Worm (Caenorhabditis elegans) whole organism, early embryonic: ENCODE measurements around the gene zzz-1.

Experiments
- B0310.2 ChIP-seq: sonication (generic microtip); optimal IDR thresholded peaks from 2 replicates; lab custom pipeline; 2016; ENCODE audit warnings: mild to moderate bottlenecking, missing genetic modification characterization, missing compliant biosample characterization
- aly-1 ChIP-seq: sonication (generic microtip); optimal IDR thresholded peaks from 2 replicates; lab custom pipeline; 2016; ENCODE audit warnings: missing genetic modification characterization, missing compliant biosample characterization
- ama-1 ChIP-seq: fragments of 150-350 bp; optimal IDR thresholded peaks from 2 replicates; lab custom pipeline; 2014
- ceh-13 ChIP-seq: fragments of 200-800 bp; sonication (Bioruptor generic); optimal IDR thresholded peaks from 2 replicates; lab custom pipeline; 2018; ENCODE audit warnings: mild to moderate bottlenecking, missing genetic modification characterization, missing compliant biosample characterization
- ceh-36 ChIP-seq: sonication (generic microtip); optimal IDR thresholded peaks from 2 replicates; lab custom pipeline; 2016; ENCODE audit warnings: missing genetic modification characterization, inconsistent platforms, missing compliant biosample characterization
- flt-1 ChIP-seq: fragments of 200-800 bp; sonication (Bioruptor generic); IDR thresholded peaks from 2 replicates; pipeline ENCODE4 v1.3.6; 2022; ENCODE audit warnings: missing genetic modification characterization, missing compliant biosample characterization
- hmg-4 ChIP-seq: fragments of 200-800 bp; sonication (Bioruptor generic); optimal IDR thresholded peaks from 2 replicates; lab custom pipeline; 2018; ENCODE audit warnings: mild to moderate bottlenecking, missing genetic modification characterization, missing compliant biosample characterization
- sea-1 ChIP-seq: fragments of 200-800 bp; sonication (Bioruptor generic); conservative IDR thresholded peaks from 2 replicates; pipeline ENCODE4 v1.3.6; 2022; ENCODE audit warnings: missing genetic modification characterization, missing compliant biosample characterization
- tbx-11 ChIP-seq: fragments of 200-800 bp; sonication (Bioruptor generic); IDR thresholded peaks from 2 replicates; pipeline ENCODE4 v1.3.6; 2022; ENCODE audit warnings: missing genetic modification characterization, missing compliant biosample characterization
- tbx-37 ChIP-seq: fragments of 200-800 bp; sonication (Bioruptor generic); conservative IDR thresholded peaks from 2 replicates; pipeline ENCODE4 v1.3.6; 2022; ENCODE audit warnings: missing genetic modification reagents, missing genetic modification characterization, missing compliant biosample characterization

DNA sequence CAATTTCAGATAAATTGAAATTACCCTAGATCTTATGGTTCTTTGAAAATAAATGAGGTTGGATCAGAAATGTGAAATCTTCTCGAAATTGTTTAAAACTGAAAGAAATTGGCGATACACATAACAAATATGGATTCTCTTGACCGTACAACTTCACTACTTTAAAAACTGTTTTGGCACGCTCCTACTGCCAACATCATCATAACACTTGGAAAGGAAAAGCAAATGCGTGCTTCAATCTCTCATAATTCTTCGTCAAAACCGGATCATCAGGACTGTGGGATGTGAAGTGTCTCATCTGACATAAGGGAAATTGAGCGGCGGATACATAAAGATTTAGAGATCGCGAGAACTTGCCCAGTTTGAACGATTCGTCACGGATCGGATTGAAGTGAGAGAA lies 10.9 kb downstream of the zzz-1 start, which contains the start of gene F32D8.7:
- no peak for TF ChIP-seq ama-1 (lab: Kevin White, UChicago)
- TF ChIP-seq ceh-36 (tag; lab: Kevin White, UChicago) = no peak
- TF ChIP-seq tbx-11 = no peak
- no peak for TF ChIP-seq sea-1 (GFP tag; lab: Robert Waterston, UW)
- TF ChIP-seq ceh-13 (GFP tag; lab: Kevin White, UChicago) = no peak
- TF ChIP-seq B0310.2 = no peak
- no peak for TF ChIP-seq flt-1
- no peak for TF ChIP-seq aly-1 (tag; lab: Kevin White, UChicago)
- no peak for TF ChIP-seq hmg-4
- no peak for TF ChIP-seq tbx-37 (GFP tag; lab: Robert Waterston, UW)
